Fruit fly (Drosophila melanogaster): ENCODE measurements around the gene CG34028.

Gene CG34028

dm6 chrX:9556397-9556796 lies 45.1 kb downstream of the CG34028 start, which contains the start of gene CG15317:
CG15317 (minus strand) TSS chrX:9556544.
- TF ChIP-seq HLH106 (tag; optimal IDR thresholded peaks at IDR 0.05) (no peak), Hr83 (GFP tag; optimal IDR thresholded peaks at IDR 0.05; ENCODE audit: poor library complexity, severe bottlenecking) (peak; percentile 19)

Data from whole organism, wandering third instar larva.